Worm (Caenorhabditis elegans): ENCODE data around the gene rpn-7.

The rpn-7 gene

ce11 chrIV:9316068-9316681 is at the start of gene rpn-7, which contains the start of gene F49C12.9 (continued):
- TF ChIP-seq snpc-1.2 (GFP tag; IDR thresholded peaks at IDR 0.05) (peak; percentile 45; the same call in 1 of the 2 replicates), Y5F2A.4 (GFP tag; optimal IDR thresholded peaks at IDR 0.05) (no peak), gei-8 (GFP tag; optimal IDR thresholded peaks at IDR 0.05) (no peak), F10B5.3 (tag; optimal IDR thresholded peaks at IDR 0.05) (no peak), attf-4 (tag; optimal IDR thresholded peaks at IDR 0.05) (no peak), aly-2 (tag; optimal IDR thresholded peaks at IDR 0.05) (no peak)

- TF ChIP-seq D1046.2 (GFP tag; IDR thresholded peaks at IDR 0.05) (no peak), daf-12 (tag; optimal IDR thresholded peaks at IDR 0.05) (no peak), nhr-41 (GFP tag; IDR thresholded peaks at IDR 0.05) (no peak), lin-29 (GFP tag; IDR thresholded peaks at IDR 0.05) (no peak), daf-8 (GFP tag; IDR thresholded peaks at IDR 0.05) (no peak)
Measured at ce11 chrIV:9267581-9267980, 48.9 kb upstream of the rpn-7 start.

ce11 chrIV:9268916-9269315 is 47.5 kb upstream of the rpn-7 start:
- no peak for TF ChIP-seq zfp-2 (tag; optimal IDR thresholded peaks at IDR 0.05)
- TF ChIP-seq ztf-7 (tag; optimal IDR thresholded peaks at IDR 0.05), result no peak
- no peak for TF ChIP-seq dmd-6 (GFP tag; IDR thresholded peaks at IDR 0.05)
- no peak for TF ChIP-seq egl-43 (GFP tag; IDR thresholded peaks at IDR 0.05)
- no peak for TF ChIP-seq lim-7 (GFP tag; IDR thresholded peaks at IDR 0.05)
- TF ChIP-seq zip-2 (tag; optimal IDR thresholded peaks at IDR 0.05), result no peak
- TF ChIP-seq nhr-28 (tag; optimal IDR thresholded peaks at IDR 0.05), result no peak
- no peak for TF ChIP-seq daf-8 (GFP tag; IDR thresholded peaks at IDR 0.05)
- TF ChIP-seq ama-1 (optimal IDR thresholded peaks at IDR 0.05), result no peak
- TF ChIP-seq nhr-237 (tag; optimal IDR thresholded peaks at IDR 0.05), result no peak
- no peak for TF ChIP-seq ceh-82 (tag; optimal IDR thresholded peaks at IDR 0.05)
- no peak for TF ChIP-seq fkh-10 (GFP tag; optimal IDR thresholded peaks at IDR 0.05)
- TF ChIP-seq D1046.2 (GFP tag; IDR thresholded peaks at IDR 0.05), result no peak
- no peak for TF ChIP-seq nhr-25 (tag; optimal IDR thresholded peaks at IDR 0.05; ENCODE audit: borderline replicate concordance, insufficient read depth)

ce11 chrIV:9269796-9270195 is 46.6 kb upstream of the rpn-7 start, which contains the start of gene flh-3:
TSS of gene flh-3 (plus strand) at chrIV:9270096.
- TF ChIP-seq nhr-76 (tag; optimal IDR thresholded peaks at IDR 0.05) (no peak), aha-1 (tag) (no peak), zip-11 (GFP tag; IDR thresholded peaks at IDR 0.05) (no peak), gei-8 (GFP tag; optimal IDR thresholded peaks at IDR 0.05) (no peak), hmg-1.1 (GFP tag; IDR thresholded peaks at IDR 0.05) (no peak), spr-3 (GFP tag; optimal IDR thresholded peaks at IDR 0.05) (no peak), ZK337.2 (GFP tag; IDR thresholded peaks at IDR 0.05) (no peak), ama-1 (optimal IDR thresholded peaks at IDR 0.05) (no peak), skn-1 (tag; optimal IDR thresholded peaks at IDR 0.05) (no peak), nhr-6 (tag; optimal IDR thresholded peaks at IDR 0.05) (no peak)

ce11 chrIV:9274008-9274529 is 42.4 kb upstream of the rpn-7 start, which contains the start of gene nmy-3:
TSS of gene nmy-3 (plus strand) at chrIV:9274479.
- TF ChIP-seq lsy-2 (tag; optimal IDR thresholded peaks at IDR 0.05), result no peak
- no peak for TF ChIP-seq spr-1 (tag; optimal IDR thresholded peaks at IDR 0.05)
- no peak for TF ChIP-seq ceh-44 (GFP tag; IDR thresholded peaks at IDR 0.05)
- TF ChIP-seq T20F7.1 (GFP tag; optimal IDR thresholded peaks at IDR 0.05), result no peak
- TF ChIP-seq daf-8 (GFP tag; IDR thresholded peaks at IDR 0.05), result no peak
- peak in 1 of 2 experiments; percentile 91 for TF ChIP-seq unc-62 (GFP tag; optimal IDR thresholded peaks at IDR 0.05 in 1 of 2)
- no peak for TF ChIP-seq unc-62 (tag; optimal IDR thresholded peaks at IDR 0.05)

All from whole organism, L4 larva.